Fruit fly (Drosophila melanogaster): ENCODE results near the gene CG31287.

dm6 chr3R:16221359-16222299 lies 18.5 kb downstream of the CG31287 start:
- TF ChIP-seq CG10669 (GFP tag; optimal IDR thresholded peaks at IDR 0.05) = peak; percentile 61
- peak; percentile 88 for TF ChIP-seq CG16779 (tag; optimal IDR thresholded peaks at IDR 0.05)
- peak; percentile 81 for TF ChIP-seq Sox15 (GFP tag; optimal IDR thresholded peaks at IDR 0.05)
- no peak for TF ChIP-seq fd85E (GFP tag; optimal IDR thresholded peaks at IDR 0.05)
- peak; percentile 7 for TF ChIP-seq Ets21C (GFP tag; optimal IDR thresholded peaks at IDR 0.05)
- TF ChIP-seq Eip75B (GFP tag; optimal IDR thresholded peaks at IDR 0.05) = peak; percentile 63
- TF ChIP-seq ss (GFP tag; optimal IDR thresholded peaks at IDR 0.05) = peak; percentile 81 to 89
- peak; percentile 37 for TF ChIP-seq Hr39 (GFP tag; optimal IDR thresholded peaks at IDR 0.05)
- peak; percentile 40 for TF ChIP-seq Sox102F (GFP tag; optimal IDR thresholded peaks at IDR 0.05)

Measured in whole organism, prepupa.